Worm (Caenorhabditis elegans) whole organism, L3 larva: ENCODE data around the gene lect-2.

Experiments used
- R02D3.7 ChIP-seq: fragments of 150-350 bp; optimal IDR thresholded peaks from 2 replicates; lab custom pipeline; 2014; ENCODE audit warnings: missing biosample characterization, missing genetic modification characterization
- aly-2 ChIP-seq: fragments of 150-350 bp; optimal IDR thresholded peaks from 2 replicates; lab custom pipeline; 2014; ENCODE audit warnings: missing biosample characterization, missing genetic modification characterization
- ama-1 ChIP-seq: fragments of 150-350 bp; optimal IDR thresholded peaks from 2 replicates; lab custom pipeline; 2018
- ceh-16 ChIP-seq: sonication (generic microtip); optimal IDR thresholded peaks from 2 replicates; lab custom pipeline; 2017; ENCODE audit warnings: missing biosample characterization, missing genetic modification characterization
- ceh-28 ChIP-seq: fragments of 150-350 bp; optimal IDR thresholded peaks from 2 replicates; lab custom pipeline; 2014; ENCODE audit warnings: missing biosample characterization, missing genetic modification reagents, missing genetic modification characterization
- ceh-82 ChIP-seq: fragments of 150-350 bp; optimal IDR thresholded peaks from 2 replicates; lab custom pipeline; 2014; ENCODE audit warnings: missing biosample characterization, missing genetic modification characterization
- ceh-9 ChIP-seq: sonication (generic microtip); optimal IDR thresholded peaks from 2 replicates; lab custom pipeline; 2018; ENCODE audit warnings: missing biosample characterization, missing genetic modification characterization
- egl-27 ChIP-seq: sonication (generic microtip); optimal IDR thresholded peaks from 4 replicates; lab custom pipeline; 2017; ENCODE audit warnings: missing biosample characterization, missing genetic modification reagents, missing genetic modification characterization
- egl-5 ChIP-seq: fragments of 150-350 bp; optimal IDR thresholded peaks from 2 replicates; lab custom pipeline; 2017; ENCODE audit warnings: missing biosample characterization, missing genetic modification reagents, missing genetic modification characterization, inconsistent platforms
- elt-1 ChIP-seq: fragments of 150-350 bp; optimal IDR thresholded peaks from 2 replicates; lab custom pipeline; 2014; ENCODE audit warnings: missing biosample characterization, missing genetic modification characterization
- elt-2 ChIP-seq: sonication (generic microtip); optimal IDR thresholded peaks from 2 replicates; lab custom pipeline; 2016; ENCODE audit warnings: missing genetic modification reagents, mild to moderate bottlenecking, missing genetic modification characterization, missing compliant biosample characterization
- elt-3 ChIP-seq, 3 experiments: fragments of 150-350 bp in 1 of 3; sonication (generic microtip) in 2 of 3; optimal IDR thresholded peaks; 2 replicates in 2 of 3; 4 replicates in 1 of 3; lab custom pipeline; 2014 to 2017; ENCODE audit warnings: missing biosample characterization in 3 of 3, missing genetic modification characterization in 3 of 3
- eor-1 ChIP-seq, 2 experiments: fragments of 150-350 bp; optimal IDR thresholded peaks; 2 replicates each; lab custom pipeline; 2014 to 2018; ENCODE audit warnings: missing biosample characterization in 2 of 2, missing genetic modification characterization in 2 of 2
- fos-1 ChIP-seq: fragments of 150-350 bp; optimal IDR thresholded peaks from 2 replicates; lab custom pipeline; 2014; ENCODE audit warnings: missing biosample characterization, missing genetic modification characterization
- hmg-11 ChIP-seq: sonication (generic microtip); optimal IDR thresholded peaks from 2 replicates; lab custom pipeline; 2016; ENCODE audit warnings: missing genetic modification characterization, missing compliant biosample characterization
- lin-15B ChIP-seq: fragments of 150-350 bp; optimal IDR thresholded peaks from 2 replicates; lab custom pipeline; 2014; ENCODE audit warnings: missing biosample characterization, missing genetic modification characterization
- lin-39 ChIP-seq: fragments of 150-350 bp; optimal IDR thresholded peaks from 2 replicates; lab custom pipeline; 2018; ENCODE audit warnings: missing biosample characterization, missing genetic modification reagents, missing genetic modification characterization
- lsy-12 ChIP-seq: sonication (generic microtip); optimal IDR thresholded peaks from 2 replicates; lab custom pipeline; 2016; ENCODE audit warnings: mild to moderate bottlenecking, missing genetic modification characterization, missing compliant biosample characterization
- mdl-1 ChIP-seq: fragments of 150-350 bp; optimal IDR thresholded peaks from 2 replicates; lab custom pipeline; 2014; ENCODE audit warnings: missing biosample characterization, missing genetic modification characterization
- nfya-1 ChIP-seq: sonication (generic microtip); optimal IDR thresholded peaks from 2 replicates; lab custom pipeline; 2017; ENCODE audit warnings: missing genetic modification characterization, mild to moderate bottlenecking, missing compliant biosample characterization, antibody characterized with exemption, moderate library complexity; ENCODE audit not compliant: insufficient read depth
- nhr-12 ChIP-seq: fragments of 150-350 bp; optimal IDR thresholded peaks from 2 replicates; lab custom pipeline; 2014; ENCODE audit warnings: missing biosample characterization, missing genetic modification characterization
- nhr-237 ChIP-seq: fragments of 150-350 bp; optimal IDR thresholded peaks from 2 replicates; lab custom pipeline; 2014; ENCODE audit warnings: missing biosample characterization, missing genetic modification characterization
- nhr-25 ChIP-seq: sonication (generic microtip); optimal IDR thresholded peaks from 2 replicates; lab custom pipeline; 2017; ENCODE audit warnings: missing biosample characterization, missing genetic modification characterization
- nhr-43 ChIP-seq: sonication (generic microtip); optimal IDR thresholded peaks from 2 replicates; lab custom pipeline; 2016; ENCODE audit warnings: mild to moderate bottlenecking, missing genetic modification characterization, missing compliant biosample characterization; ENCODE audit not compliant: poor library complexity, severe bottlenecking
- nhr-67 ChIP-seq: fragments of 150-350 bp; optimal IDR thresholded peaks from 2 replicates; lab custom pipeline; 2014; ENCODE audit warnings: missing biosample characterization, missing genetic modification characterization
- nhr-76 ChIP-seq: fragments of 150-350 bp; sonication (generic microtip); optimal IDR thresholded peaks from 5 replicates; lab custom pipeline; 2014; ENCODE audit warnings: missing biosample characterization, missing genetic modification characterization
- nhr-77 ChIP-seq: fragments of 150-350 bp; optimal IDR thresholded peaks from 2 replicates; lab custom pipeline; 2014; ENCODE audit warnings: missing biosample characterization, missing genetic modification characterization
- pha-4 ChIP-seq: fragments of 150-350 bp; optimal IDR thresholded peaks from 2 replicates; lab custom pipeline; 2014; ENCODE audit warnings: missing biosample characterization, missing genetic modification reagents, missing genetic modification characterization
- pqm-1 ChIP-seq: fragments of 150-350 bp; optimal IDR thresholded peaks from 2 replicates; lab custom pipeline; 2017; ENCODE audit warnings: missing biosample characterization, missing genetic modification characterization, inconsistent platforms
- sea-2 ChIP-seq: fragments of 150-350 bp; sonication (generic microtip); optimal IDR thresholded peaks from 4 replicates; lab custom pipeline; 2014; ENCODE audit warnings: missing biosample characterization, missing genetic modification reagents, missing genetic modification characterization
- skn-1 ChIP-seq: fragments of 150-350 bp; optimal IDR thresholded peaks from 2 replicates; lab custom pipeline; 2014; ENCODE audit warnings: missing biosample characterization, missing genetic modification characterization
- snpc-4 ChIP-seq: fragments of 150-350 bp; optimal IDR thresholded peaks from 2 replicates; lab custom pipeline; 2014; ENCODE audit warnings: missing biosample characterization, missing genetic modification characterization
- tbx-2 ChIP-seq: sonication (generic microtip); optimal IDR thresholded peaks from 2 replicates; lab custom pipeline; 2016; ENCODE audit warnings: mild to moderate bottlenecking, missing genetic modification characterization, missing compliant biosample characterization
- unc-39 ChIP-seq: sonication (generic microtip); optimal IDR thresholded peaks from 4 replicates; lab custom pipeline; 2017; ENCODE audit warnings: missing biosample characterization, missing genetic modification characterization
- ztf-11 ChIP-seq: fragments of 150-350 bp; optimal IDR thresholded peaks from 2 replicates; lab custom pipeline; 2014; ENCODE audit warnings: missing biosample characterization, missing genetic modification characterization

lect-2 gene

DNA sequence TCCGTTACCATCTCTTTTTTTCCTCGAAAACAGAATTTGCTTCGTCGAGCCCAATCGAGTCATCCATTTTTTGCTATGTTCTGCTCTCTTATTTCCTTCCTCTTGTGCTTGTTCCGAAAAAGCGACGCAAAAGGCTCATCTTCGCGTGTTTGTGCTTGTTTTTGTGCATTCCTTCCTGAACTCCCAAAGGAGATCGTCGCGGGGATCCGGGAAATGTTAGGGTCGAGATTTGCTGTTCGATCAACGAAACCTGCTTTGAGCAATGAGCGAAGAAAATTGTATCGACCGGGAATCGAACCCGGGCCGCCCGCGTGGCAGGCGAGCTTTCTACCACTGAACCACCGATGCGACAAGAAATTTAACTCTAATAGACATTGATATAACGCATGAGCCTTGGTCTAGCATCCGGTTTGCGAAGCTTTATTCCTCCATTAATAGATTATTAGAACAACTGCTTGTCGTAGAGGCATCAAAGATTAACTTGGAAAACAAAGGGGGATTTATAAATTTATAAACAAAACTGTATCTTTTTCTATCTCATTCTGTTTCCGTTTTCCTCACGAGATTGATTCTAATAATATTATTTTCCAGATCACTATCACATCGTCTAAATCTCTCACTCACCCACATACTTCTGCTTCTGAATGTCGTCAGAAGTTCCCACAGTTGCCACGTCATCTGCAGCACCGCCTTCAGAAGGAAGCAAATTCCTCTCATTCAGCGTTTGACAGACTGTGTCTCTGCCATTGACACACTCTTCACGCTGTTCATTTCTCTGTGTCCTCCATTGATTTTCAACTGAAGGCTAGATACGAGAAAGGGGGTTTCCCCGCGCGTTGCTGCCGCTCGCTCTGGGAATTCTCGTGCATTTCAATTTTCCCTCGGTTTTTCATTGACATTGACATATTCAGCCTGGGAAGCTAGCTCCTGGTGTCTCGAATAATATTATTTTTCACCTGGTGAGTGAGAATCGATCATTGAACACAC lies 8.3 kb upstream of the lect-2 start, which contains the start of gene K05F1.6:
K05F1.6 (plus strand) TSS at position 586 of the 987 bp plus-strand sequence.
- TF ChIP-seq pha-4 (tag; lab: Kevin White, UChicago) (peak; percentile 24), ceh-28 (peak; percentile 26), snpc-4 (tag; lab: Kevin White, UChicago) (peak; percentile 15), lin-15B (tag; lab: Kevin White, UChicago) (no peak), skn-1 (tag; lab: Kevin White, UChicago) (peak; percentile 43), unc-39 (no peak), nhr-43 (peak; percentile 24), lin-39 (tag; lab: Kevin White, UChicago) (peak; percentile 81), hmg-11 (peak; percentile 37), ceh-82 (tag; lab: Kevin White, UChicago) (peak; percentile 25), nhr-77 (tag; lab: Kevin White, UChicago) (peak; percentile 40), elt-2 (tag; lab: Kevin White, UChicago) (peak; percentile 73), ztf-11 (no peak), nfya-1 (peak; percentile 47), eor-1 (tag; optimal IDR thresholded peaks at IDR 0.05; lab: Kevin White, UChicago) (no peak), mdl-1 (tag; lab: Kevin White, UChicago) (peak; percentile 3), tbx-2 (tag; lab: Kevin White, UChicago) (peak; percentile 61), lsy-12 (peak; percentile 47)

DNA sequence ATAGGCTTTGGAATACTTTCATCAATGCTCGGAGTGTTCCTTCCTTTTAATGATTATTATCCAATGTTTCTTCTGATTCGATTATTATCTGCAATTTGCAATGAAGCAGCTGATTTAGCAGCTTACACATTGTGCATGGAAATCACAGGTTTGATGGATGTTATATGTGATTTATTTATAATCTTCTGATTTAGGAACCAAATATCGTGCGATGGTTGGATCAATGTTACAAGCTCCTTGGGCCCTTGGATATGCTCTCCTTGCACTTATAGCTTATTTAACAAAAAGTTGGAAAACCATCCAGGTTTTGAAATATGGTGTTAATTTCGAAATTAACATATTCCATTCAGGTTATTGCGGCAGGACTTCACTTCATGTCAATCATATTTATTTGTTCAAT lies 5.0 kb upstream of the lect-2 start:
- TF ChIP-seq ceh-16 (tag; lab: Kevin White, UChicago) (no peak), snpc-4 (tag; lab: Kevin White, UChicago) (no peak), nhr-237 (tag; lab: Kevin White, UChicago) (no peak), ceh-9 (tag; lab: Kevin White, UChicago) (no peak), sea-2 (no peak), nhr-12 (tag; lab: Kevin White, UChicago) (no peak), elt-3 (tag; optimal IDR thresholded peaks at IDR 0.05; lab: Kevin White, UChicago) (no peak), nhr-77 (tag; lab: Kevin White, UChicago) (no peak), fos-1 (tag; lab: Kevin White, UChicago) (no peak), R02D3.7 (tag; lab: Kevin White, UChicago) (no peak), lin-39 (tag; lab: Kevin White, UChicago) (no peak)

- no peak for TF ChIP-seq nhr-67
- TF ChIP-seq elt-2 (tag; lab: Kevin White, UChicago): no peak
- no peak for TF ChIP-seq nhr-25 (tag; lab: Kevin White, UChicago)
- TF ChIP-seq pha-4 (tag; lab: Kevin White, UChicago): no peak
- no peak for TF ChIP-seq nhr-43
- TF ChIP-seq lsy-12: no peak
- TF ChIP-seq mdl-1 (tag; lab: Kevin White, UChicago): no peak
- TF ChIP-seq ama-1 (lab: Kevin White, UChicago): no peak
- TF ChIP-seq lin-15B (tag; lab: Kevin White, UChicago): no peak
- TF ChIP-seq elt-3 (tag; optimal IDR thresholded peaks at IDR 0.05; lab: Kevin White, UChicago): no peak
- no peak for TF ChIP-seq nhr-76 (tag; lab: Kevin White, UChicago)
- TF ChIP-seq nhr-77 (tag; lab: Kevin White, UChicago): no peak
- TF ChIP-seq ceh-82 (tag; lab: Kevin White, UChicago): no peak
- no peak for TF ChIP-seq egl-5
- TF ChIP-seq egl-27 (tag; lab: Kevin White, UChicago): no peak
- TF ChIP-seq pqm-1 (tag; lab: Kevin White, UChicago): no peak
- no peak for TF ChIP-seq aly-2
Observed at ce11 chrII:5788815-5789214, 1.7 kb upstream of the lect-2 start, which contains the start of gene K05F1.13. K05F1.13 (plus strand) TSS chrII:5789115.

DNA sequence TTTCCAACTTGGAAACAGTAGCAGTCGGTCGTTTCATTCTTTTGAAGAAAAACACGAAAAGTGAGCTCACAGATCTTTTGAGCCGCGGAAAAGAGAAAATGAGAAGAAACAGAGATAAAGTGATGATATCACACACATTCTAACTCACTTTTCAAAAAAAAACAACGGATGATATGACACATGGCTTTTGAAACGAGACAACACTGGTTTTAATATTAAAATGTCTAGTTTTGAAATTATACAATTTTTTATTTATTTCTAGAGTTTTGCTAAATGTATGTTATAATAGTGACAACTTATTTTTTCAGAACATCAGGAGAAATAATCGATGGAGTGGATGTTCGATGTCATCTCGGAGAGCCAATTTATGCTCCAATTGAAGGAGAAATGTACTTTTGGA lies 2.0 kb downstream of the lect-2 start, which contains the start of gene K05F1.14:
K05F1.14 (minus strand) TSS at position 101 of the 400 bp plus-strand sequence.
- TF ChIP-seq elt-2 (tag; lab: Kevin White, UChicago): no peak
- TF ChIP-seq eor-1 (tag; optimal IDR thresholded peaks at IDR 0.05; lab: Kevin White, UChicago): no peak
- TF ChIP-seq elt-1 (tag; lab: Kevin White, UChicago): no peak
